Worm (Caenorhabditis elegans) whole organism, L1 larva: ENCODE data around the gene adah-1.

Experiments used
- C16A3.4 ChIP-seq: fragments of 150-350 bp; optimal IDR thresholded peaks from 2 replicates; lab custom pipeline; 2014; ENCODE audit warnings: missing biosample characterization, missing genetic modification characterization
- F16B12.6 ChIP-seq: fragments of 150-350 bp; optimal IDR thresholded peaks from 2 replicates; lab custom pipeline; 2014; ENCODE audit warnings: missing biosample characterization, missing genetic modification characterization
- Y116A8C.19 ChIP-seq: sonication (generic microtip); optimal IDR thresholded peaks from 2 replicates; lab custom pipeline; 2016; ENCODE audit warnings: missing compliant biosample characterization, missing genetic modification characterization, borderline replicate concordance
- aha-1 ChIP-seq: fragments of 150-350 bp; optimal IDR thresholded peaks from 2 replicates; lab custom pipeline; 2014; ENCODE audit warnings: missing biosample characterization, missing genetic modification characterization
- ama-1 ChIP-seq: fragments of 150-350 bp; optimal IDR thresholded peaks from 2 replicates; lab custom pipeline; 2014
- blmp-1 ChIP-seq: fragments of 150-350 bp; optimal IDR thresholded peaks from 2 replicates; lab custom pipeline; 2014; ENCODE audit warnings: missing biosample characterization, missing genetic modification characterization
- ceh-8 ChIP-seq: fragments of 200-800 bp; sonication (Bioruptor generic); optimal IDR thresholded peaks from 2 replicates; lab custom pipeline; 2018; ENCODE audit warnings: mild to moderate bottlenecking, missing genetic modification characterization, moderate library complexity, missing compliant biosample characterization
- ceh-82 ChIP-seq, 3 experiments: fragments of 150-350 bp in 1 of 3; sonication (generic microtip) in 2 of 3; optimal IDR thresholded peaks; 2 replicates each; lab custom pipeline; 2014 to 2017; ENCODE audit warnings: missing biosample characterization in 3 of 3, missing genetic modification characterization in 3 of 3
- ceh-90 ChIP-seq: sonication (generic microtip); optimal IDR thresholded peaks from 2 replicates; lab custom pipeline; 2016; ENCODE audit warnings: missing genetic modification characterization, missing compliant biosample characterization
- dpl-1 ChIP-seq, 3 experiments: fragments of 150-350 bp in 2 of 3; sonication (generic microtip) in 1 of 3; optimal IDR thresholded peaks; 2 replicates each; lab custom pipeline; 2014 to 2017; ENCODE audit warnings: missing biosample characterization in 3 of 3, missing genetic modification characterization in 3 of 3, missing genetic modification reagents in 3 of 3
- elt-2 ChIP-seq: sonication (generic microtip); optimal IDR thresholded peaks from 2 replicates; lab custom pipeline; 2016; ENCODE audit warnings: missing genetic modification characterization, mild to moderate bottlenecking, inconsistent platforms, missing compliant biosample characterization, missing genetic modification reagents
- elt-3 ChIP-seq, 6 experiments: fragments of 150-350 bp in 1 of 6; sonication (generic microtip); optimal IDR thresholded peaks; 2 replicates each; lab custom pipeline; 2017 to 2018; ENCODE audit warnings: missing biosample characterization in 6 of 6, missing genetic modification characterization in 6 of 6, inconsistent platforms in 1 of 6
- fkh-10 ChIP-seq: sonication (generic microtip); optimal IDR thresholded peaks from 2 replicates; lab custom pipeline; 2017; ENCODE audit warnings: missing biosample characterization, missing genetic modification reagents, missing genetic modification characterization
- fkh-4 ChIP-seq: sonication (generic microtip); optimal IDR thresholded peaks from 2 replicates; lab custom pipeline; 2016; ENCODE audit warnings: missing compliant biosample characterization, missing genetic modification characterization, borderline replicate concordance
- fkh-8 ChIP-seq: sonication (generic microtip); optimal IDR thresholded peaks from 2 replicates; lab custom pipeline; 2016; ENCODE audit warnings: mild to moderate bottlenecking, missing genetic modification characterization, missing compliant biosample characterization
- grh-1 ChIP-seq: fragments of 200-800 bp; sonication (Bioruptor generic); IDR thresholded peaks from 2 replicates; pipeline ENCODE4 v1.3.6; 2022; ENCODE audit warnings: missing genetic modification reagents, missing genetic modification characterization, missing compliant biosample characterization
- hlh-4 ChIP-seq: sonication (generic microtip); optimal IDR thresholded peaks from 2 replicates; lab custom pipeline; 2016; ENCODE audit warnings: mild to moderate bottlenecking, missing genetic modification characterization, missing compliant biosample characterization
- irx-1 ChIP-seq: sonication (generic microtip); optimal IDR thresholded peaks from 2 replicates; lab custom pipeline; 2016; ENCODE audit warnings: missing genetic modification characterization, missing compliant biosample characterization
- jun-1 ChIP-seq: fragments of 150-350 bp; optimal IDR thresholded peaks from 2 replicates; lab custom pipeline; 2014; ENCODE audit warnings: missing biosample characterization, missing genetic modification reagents, missing genetic modification characterization
- lin-14 ChIP-seq: fragments of 200-800 bp; sonication (Bioruptor generic); optimal IDR thresholded peaks from 2 replicates; lab custom pipeline; 2018; ENCODE audit warnings: mild to moderate bottlenecking, missing genetic modification characterization, moderate library complexity, missing compliant biosample characterization
- lin-35 ChIP-seq, 2 experiments: fragments of 150-350 bp; optimal IDR thresholded peaks; 2 replicates each; lab custom pipeline; 2014; ENCODE audit warnings: missing biosample characterization in 2 of 2, missing genetic modification characterization in 2 of 2, missing genetic modification reagents in 2 of 2
- lir-3 ChIP-seq: sonication (generic microtip); optimal IDR thresholded peaks from 2 replicates; lab custom pipeline; 2016; ENCODE audit warnings: mild to moderate bottlenecking, missing genetic modification characterization, moderate library complexity, missing compliant biosample characterization; ENCODE audit not compliant: poor library complexity
- lsy-2 ChIP-seq, 2 experiments: fragments of 150-350 bp; optimal IDR thresholded peaks; 2 replicates each; lab custom pipeline; 2014; ENCODE audit warnings: missing biosample characterization in 2 of 2, missing genetic modification characterization in 2 of 2
- mab-9 ChIP-seq: fragments of 200-800 bp; sonication (Bioruptor generic); IDR thresholded peaks from 2 replicates; pipeline ENCODE4 v1.3.6; 2022; ENCODE audit warnings: missing genetic modification reagents, missing genetic modification characterization, missing compliant biosample characterization
- nhr-11 ChIP-seq: fragments of 150-350 bp; optimal IDR thresholded peaks from 2 replicates; lab custom pipeline; 2014; ENCODE audit warnings: missing biosample characterization, missing genetic modification characterization
- nhr-12 ChIP-seq: sonication (generic microtip); optimal IDR thresholded peaks from 2 replicates; lab custom pipeline; 2017; ENCODE audit warnings: missing biosample characterization, missing genetic modification characterization
- nhr-47 ChIP-seq: sonication (generic microtip); optimal IDR thresholded peaks from 2 replicates; lab custom pipeline; 2016; ENCODE audit warnings: mild to moderate bottlenecking, missing genetic modification characterization, moderate library complexity, missing compliant biosample characterization
- nhr-77 ChIP-seq: fragments of 150-350 bp; optimal IDR thresholded peaks from 2 replicates; lab custom pipeline; 2014; ENCODE audit warnings: missing biosample characterization, missing genetic modification characterization
- nhr-84 ChIP-seq: sonication (generic microtip); optimal IDR thresholded peaks from 2 replicates; lab custom pipeline; 2017; ENCODE audit warnings: missing biosample characterization, missing genetic modification characterization
- nhr-85 ChIP-seq: sonication (generic microtip); peaks from one replicate; lab custom pipeline; 2016; ENCODE audit warnings: missing genetic modification characterization, inconsistent platforms, missing compliant biosample characterization
- nhr-90 ChIP-seq: sonication (generic microtip); optimal IDR thresholded peaks from 2 replicates; lab custom pipeline; 2016; ENCODE audit warnings: mild to moderate bottlenecking, missing genetic modification characterization, missing compliant biosample characterization; ENCODE audit not compliant: poor library complexity
- pag-3 ChIP-seq: sonication (generic microtip); optimal IDR thresholded peaks from 2 replicates; lab custom pipeline; 2017; ENCODE audit warnings: missing genetic modification characterization, mild to moderate bottlenecking, missing compliant biosample characterization, antibody characterized with exemption, borderline replicate concordance; ENCODE audit not compliant: insufficient read depth
- pqm-1 ChIP-seq: sonication (generic microtip); optimal IDR thresholded peaks from 3 replicates; lab custom pipeline; 2017; ENCODE audit warnings: missing biosample characterization, missing genetic modification characterization
- rnt-1 ChIP-seq: sonication (generic microtip); optimal IDR thresholded peaks from 2 replicates; lab custom pipeline; 2016; ENCODE audit warnings: mild to moderate bottlenecking, missing genetic modification characterization, moderate library complexity, missing compliant biosample characterization
- skn-1 ChIP-seq: fragments of 150-350 bp; optimal IDR thresholded peaks from 2 replicates; lab custom pipeline; 2014; ENCODE audit warnings: missing biosample characterization, missing genetic modification characterization
- sox-4 ChIP-seq: sonication (generic microtip); optimal IDR thresholded peaks from 2 replicates; lab custom pipeline; 2016; ENCODE audit warnings: missing genetic modification characterization, missing compliant biosample characterization
- unc-30 ChIP-seq: sonication (generic microtip); optimal IDR thresholded peaks from 2 replicates; lab custom pipeline; 2017; ENCODE audit warnings: missing biosample characterization, missing genetic modification characterization
- unc-62 ChIP-seq: fragments of 150-350 bp; optimal IDR thresholded peaks from 2 replicates; lab custom pipeline; 2014; ENCODE audit warnings: missing biosample characterization, missing genetic modification reagents, missing genetic modification characterization
- zag-1 ChIP-seq: fragments of 150-350 bp; optimal IDR thresholded peaks from 2 replicates; lab custom pipeline; 2014; ENCODE audit warnings: missing biosample characterization, missing genetic modification characterization
- zip-4 ChIP-seq: fragments of 200-800 bp; sonication (Bioruptor generic); optimal IDR thresholded peaks from 2 replicates; lab custom pipeline; 2018; ENCODE audit warnings: mild to moderate bottlenecking, missing genetic modification characterization, moderate library complexity, missing compliant biosample characterization
- ztf-4 ChIP-seq: fragments of 150-350 bp; optimal IDR thresholded peaks from 2 replicates; lab custom pipeline; 2014; ENCODE audit warnings: missing biosample characterization, missing genetic modification characterization

adah-1 gene

DNA sequence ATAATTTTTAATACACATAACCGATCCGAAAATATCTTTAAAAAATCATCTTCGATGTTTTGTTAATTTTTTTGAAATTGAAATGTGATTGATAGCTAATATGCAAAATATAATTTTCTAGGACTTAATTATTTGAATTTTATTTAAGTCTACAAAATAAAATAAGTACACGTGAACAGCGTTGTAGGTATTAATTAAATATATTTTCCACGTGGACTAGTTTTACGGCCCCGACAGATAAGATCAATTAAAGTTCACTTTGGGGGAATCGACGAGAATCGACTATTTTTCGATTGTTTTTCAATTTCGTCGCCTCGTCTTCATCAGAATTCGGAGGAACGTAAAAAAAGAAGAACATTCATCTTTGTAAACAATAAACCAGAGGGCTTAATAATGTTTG, 24.8 kb upstream of the adah-1 start, which contains the start of gene C25A8.5:
TSS of gene C25A8.5 (plus strand) at position 301 of the 400 bp plus-strand sequence.
- TF ChIP-seq hlh-4 (tag; lab: Kevin White, UChicago) (no peak), pag-3 (no peak), nhr-85 (tag; lab: Kevin White, UChicago) (no peak), Y116A8C.19 (tag; lab: Kevin White, UChicago) (no peak), unc-30 (tag; lab: Kevin White, UChicago) (no peak), lin-14 (GFP tag; lab: Kevin White, UChicago) (no peak), jun-1 (tag; lab: Kevin White, UChicago) (no peak), unc-62 (GFP tag; lab: Kevin White, UChicago) (no peak), blmp-1 (no peak), irx-1 (tag; lab: Kevin White, UChicago) (no peak), mab-9 (GFP tag; lab: Robert Waterston, UW) (no peak), lin-35 (GFP tag; optimal IDR thresholded peaks at IDR 0.05; lab: Kevin White, UChicago) (no peak), zag-1 (no peak), nhr-47 (tag; lab: Kevin White, UChicago) (no peak), fkh-10 (GFP tag; lab: Kevin White, UChicago) (no peak), fkh-4 (tag; lab: Kevin White, UChicago) (no peak), zip-4 (GFP tag; lab: Kevin White, UChicago) (no peak), C16A3.4 (tag; lab: Kevin White, UChicago) (no peak), nhr-12 (no peak)

DNA sequence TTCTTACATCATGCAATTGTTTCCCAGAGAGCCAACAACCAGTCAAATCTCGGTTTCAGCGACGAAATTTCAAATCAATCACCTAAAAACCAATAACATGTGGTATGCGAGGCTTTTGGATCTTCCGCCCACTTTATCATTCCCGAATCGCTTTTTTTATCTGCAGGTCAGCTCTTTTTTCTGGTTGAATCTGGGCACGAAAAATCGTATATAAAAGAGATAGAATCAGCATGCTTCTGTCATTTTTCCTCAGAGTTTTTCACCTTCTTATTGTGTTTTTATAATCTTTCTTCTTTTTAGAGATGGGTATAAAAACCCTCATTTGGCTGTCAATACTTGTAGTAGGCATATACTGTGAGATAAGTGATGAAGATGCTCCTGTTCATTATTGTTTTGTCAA, 20.7 kb upstream of the adah-1 start, which contains the start of gene cht-3:
TSS of gene cht-3 (plus strand) at position 301 of the 400 bp plus-strand sequence.
- TF ChIP-seq skn-1 (tag; lab: Kevin White, UChicago) (no peak), ceh-90 (tag; lab: Kevin White, UChicago) (no peak), sox-4 (no peak)
- TF ChIP-seq, all 84 proteins: peak for 0

DNA sequence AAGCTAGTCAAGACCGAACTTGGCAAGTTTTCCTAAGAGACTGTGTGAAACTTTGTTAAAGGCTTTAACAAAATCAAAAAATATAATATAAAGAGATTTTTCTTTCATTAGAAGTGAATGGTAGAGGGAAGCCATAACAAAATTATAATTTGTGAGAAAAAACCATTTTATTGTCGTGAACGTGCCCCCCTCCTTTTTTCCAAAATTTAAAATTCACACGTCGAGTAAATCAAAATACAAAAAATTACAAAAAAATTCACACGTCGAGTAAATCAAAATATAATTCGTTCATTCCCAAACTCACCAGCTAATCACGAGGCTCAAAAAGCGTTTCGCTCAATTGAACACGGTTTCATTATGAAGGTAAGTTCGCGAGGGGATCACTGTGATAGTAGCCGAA, 14.5 kb upstream of the adah-1 start, which contains the start of gene C25A8.2:
TSS of gene C25A8.2 (plus strand) at position 301 of the 400 bp plus-strand sequence.
- TF ChIP-seq nhr-77 (no peak), grh-1 (GFP tag; lab: Robert Waterston, UW) (no peak), ceh-82 (tag; optimal IDR thresholded peaks at IDR 0.05; lab: Kevin White, UChicago) (no peak), pag-3 (no peak), nhr-11 (tag; lab: Kevin White, UChicago) (no peak), nhr-12 (no peak), aha-1 (tag; lab: Kevin White, UChicago) (no peak), rnt-1 (tag; lab: Kevin White, UChicago) (no peak), fkh-8 (tag; lab: Kevin White, UChicago) (no peak), F16B12.6 (tag; lab: Kevin White, UChicago) (no peak), lsy-2 (tag; optimal IDR thresholded peaks at IDR 0.05; lab: Kevin White, UChicago) (no peak), elt-2 (tag; lab: Kevin White, UChicago) (no peak), nhr-90 (tag; lab: Kevin White, UChicago) (no peak), pqm-1 (tag; lab: Kevin White, UChicago) (no peak), dpl-1 (GFP tag; optimal IDR thresholded peaks at IDR 0.05; lab: Kevin White, UChicago) (no peak), elt-3 (tag; optimal IDR thresholded peaks at IDR 0.05; lab: Kevin White, UChicago) (no peak), nhr-84 (no peak), ztf-4 (tag; lab: Kevin White, UChicago) (no peak)

DNA sequence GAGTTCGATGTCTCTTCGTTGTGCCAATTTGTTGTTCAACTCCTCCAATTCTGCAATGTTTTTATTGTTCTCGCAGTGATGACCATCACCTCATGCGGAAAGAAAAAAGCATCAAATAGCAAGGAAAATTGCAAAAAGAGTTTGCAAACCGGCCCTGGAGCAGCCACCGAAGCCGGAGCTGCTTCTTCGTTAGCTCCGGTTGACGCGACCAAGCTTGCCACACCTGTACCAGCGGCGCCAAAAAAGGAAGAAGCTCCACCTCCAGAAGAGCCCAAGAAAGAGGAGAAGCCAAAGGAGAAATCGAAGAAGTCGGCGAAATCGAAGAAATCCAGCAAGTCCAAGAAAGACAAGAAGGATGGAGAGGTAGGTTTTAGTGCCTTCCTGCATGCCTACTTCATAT, 13.8 kb upstream of the adah-1 start:
- no peak for TF ChIP-seq ama-1 (lab: Kevin White, UChicago)
- no peak for TF ChIP-seq ceh-8 (GFP tag; lab: Kevin White, UChicago)
- no peak for TF ChIP-seq lir-3 (tag; lab: Kevin White, UChicago)
